Fruit fly (Drosophila melanogaster) S2 (cell line): ENCODE results near the gene Lcp65Af.

Source experiments
- CG8478 ChIP-seq: fragments of >200 bp; optimal IDR thresholded peaks from 2 replicates; lab custom pipeline; 2018
- CTCF ChIP-seq, 2 experiments: fragments of >200 bp; optimal IDR thresholded peaks; 2 replicates each; lab custom pipeline; 2018

DNA sequence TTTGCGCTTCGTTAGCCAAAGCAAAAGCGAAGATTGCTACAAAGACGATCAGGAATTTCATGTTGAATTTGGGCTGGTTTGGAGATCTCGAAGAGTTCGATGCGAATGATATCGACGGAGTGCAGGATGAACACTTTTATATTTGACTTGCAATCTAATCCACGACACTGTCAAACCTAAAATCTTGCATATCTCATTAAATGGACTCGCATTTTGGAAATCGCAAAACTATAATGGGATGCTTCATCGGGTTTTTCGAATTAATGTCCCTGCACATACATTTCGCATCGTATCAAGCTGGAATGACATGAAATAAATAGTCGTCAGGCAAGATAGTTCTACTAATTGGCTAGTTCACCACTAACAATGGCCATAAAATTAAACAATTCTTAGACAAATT lies 1.4 kb upstream of the Lcp65Af start, which contains the start of gene Lcp65Ae:
- TF ChIP-seq CTCF (optimal IDR thresholded peaks at IDR 0.05; lab: Kevin White, UChicago) (no peak), CG8478 (lab: Kevin White, UChicago) (no peak)
